Fruit fly (Drosophila melanogaster): ENCODE results near the gene htl.

dm6 chr3R:18067930-18068329, 15.1 kb upstream of the htl start:
- no peak for TF ChIP-seq Myc (optimal IDR thresholded peaks at IDR 0.05)
- TF ChIP-seq woc (GFP tag; optimal IDR thresholded peaks at IDR 0.05), result no peak
- no peak for TF ChIP-seq br (GFP tag; optimal IDR thresholded peaks at IDR 0.05)
- TF ChIP-seq Dif (GFP tag; optimal IDR thresholded peaks at IDR 0.05; ENCODE audit: partially characterized antibody), result no peak
- TF ChIP-seq OdsH (GFP tag; optimal IDR thresholded peaks at IDR 0.05), result no peak
- no peak for TF ChIP-seq psq (GFP tag; optimal IDR thresholded peaks at IDR 0.05)

Measured in whole organism, wandering third instar larva.